Fruit fly (Drosophila melanogaster) whole organism, larva: Measurements from ENCODE around the gene Crys.

Experiments
- noc ChIP-seq: fragments of 200-800 bp; sonication (Bioruptor generic); optimal IDR thresholded peaks from 3 replicates; lab custom pipeline; 2019; ENCODE audit warnings: missing biosample characterization, mild to moderate bottlenecking, missing genetic modification characterization, moderate library complexity

The Crys gene

DNA sequence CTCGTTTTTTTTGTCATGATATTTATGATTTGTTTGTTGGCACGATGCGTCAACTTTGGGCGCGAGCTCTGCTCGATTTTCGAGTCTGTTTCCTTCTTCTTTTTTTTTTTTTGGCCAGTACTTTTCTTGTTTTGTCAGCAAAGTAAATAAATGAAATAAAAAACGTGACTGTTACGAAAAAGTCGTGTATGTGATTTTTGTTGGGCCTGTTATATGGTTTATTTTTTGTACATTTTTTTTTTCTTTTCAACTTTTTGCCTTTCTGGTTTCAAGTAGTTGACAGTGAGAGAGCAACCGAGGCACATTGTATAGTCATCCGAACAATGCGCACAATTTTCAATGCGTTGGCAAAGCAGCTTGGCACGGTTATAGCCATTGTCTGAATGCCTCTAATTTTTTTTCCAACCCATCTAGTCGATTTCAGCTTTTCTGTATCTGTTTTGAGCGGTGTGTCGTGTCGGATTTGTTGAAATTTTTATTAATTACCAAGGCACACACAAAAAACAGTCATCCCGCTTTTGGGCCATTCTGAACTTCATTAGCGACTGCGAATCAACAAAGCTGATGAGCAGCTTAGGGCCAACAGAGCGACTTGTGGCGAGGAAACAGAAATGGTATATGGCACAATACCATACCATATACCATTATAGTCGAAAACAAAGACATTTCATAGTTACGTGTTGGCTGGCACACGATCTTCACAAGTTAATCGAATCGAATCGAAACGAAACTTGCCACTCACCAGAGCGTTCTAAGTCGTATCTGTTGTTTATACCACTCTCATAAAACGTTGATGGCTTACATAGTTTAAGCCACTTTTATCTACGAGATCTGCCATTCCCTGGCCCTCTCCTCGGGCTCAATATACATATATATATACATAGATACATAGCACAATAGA lies 19.7 kb downstream of the Crys start:
- no peak for TF ChIP-seq noc (tag; lab: Kevin White, UChicago)

DNA sequence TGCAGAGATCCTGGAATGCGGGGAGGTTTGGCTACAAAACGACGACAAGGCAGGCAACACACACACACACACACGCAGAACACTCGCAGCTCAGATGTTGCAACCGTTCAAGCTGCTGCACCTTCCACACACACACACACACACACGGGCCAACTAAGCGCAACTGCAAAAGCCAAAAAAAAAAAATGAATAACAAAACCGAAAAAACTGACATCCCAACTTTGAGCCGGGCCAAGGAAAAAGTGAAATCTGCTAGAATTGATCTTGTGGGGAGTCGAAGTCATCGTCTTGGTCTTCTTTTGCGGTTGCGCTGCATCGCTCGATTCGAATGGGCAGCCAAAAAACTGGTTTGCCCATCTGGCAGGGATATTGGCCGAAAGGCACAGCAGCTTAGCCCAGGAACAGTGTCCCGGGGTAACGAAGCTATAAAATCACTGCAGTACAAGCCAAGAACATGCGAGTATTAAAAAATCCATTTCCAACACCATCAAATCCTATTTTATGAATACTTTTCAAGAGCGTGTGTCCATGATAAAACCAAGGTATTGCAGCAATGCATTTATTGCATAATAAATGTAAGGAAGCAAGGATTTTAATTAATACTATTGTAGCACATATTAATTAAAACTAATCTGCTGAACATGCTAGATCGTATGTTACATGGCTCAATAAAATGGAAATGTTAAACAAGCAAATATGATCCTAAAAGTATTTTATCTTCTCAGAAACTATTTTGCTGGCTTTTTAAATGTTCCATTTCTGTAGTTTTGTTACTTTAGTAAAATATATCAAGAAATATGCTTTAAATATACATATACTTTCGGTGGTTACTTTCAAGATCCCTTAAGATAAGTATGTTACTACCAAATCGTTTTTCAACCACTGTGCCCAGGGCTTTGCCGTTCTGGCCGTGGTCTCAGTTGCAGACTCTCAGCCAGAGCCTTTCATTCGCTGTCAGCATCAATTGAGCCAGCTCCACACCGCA lies 22.0 kb downstream of the Crys start:
- no peak for TF ChIP-seq noc (tag; lab: Kevin White, UChicago)

DNA sequence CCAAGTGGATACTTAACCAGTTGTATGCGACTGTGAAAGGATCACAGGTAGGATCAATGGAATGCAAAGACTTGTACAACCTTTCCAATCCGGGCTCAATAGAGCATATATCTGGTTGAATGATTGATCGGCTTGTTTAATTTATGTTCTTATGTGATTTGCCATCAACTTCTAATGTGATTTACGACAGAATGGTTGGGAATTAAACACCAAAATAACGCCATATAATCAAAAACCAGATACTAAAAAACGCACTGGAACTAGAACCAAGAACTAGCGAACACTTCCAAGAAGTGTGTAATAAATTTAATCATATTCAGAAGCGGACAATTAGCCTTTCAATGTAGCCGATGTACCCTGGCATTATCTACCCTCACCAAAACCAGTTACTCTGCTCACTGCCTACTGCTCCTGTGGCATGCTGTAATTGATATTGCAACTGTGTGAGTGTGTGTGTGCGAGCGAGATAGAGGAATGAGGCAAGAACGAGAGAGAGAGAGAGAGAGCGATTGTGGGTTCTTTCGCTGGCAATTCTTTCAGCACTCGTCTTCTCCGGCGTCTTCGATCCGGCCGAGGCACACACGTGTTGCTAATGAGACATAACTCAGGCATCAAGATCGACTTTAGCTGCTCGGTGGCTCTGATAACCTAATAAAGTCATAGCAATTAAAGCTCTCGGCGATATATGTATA lies 24.8 kb downstream of the Crys start:
- no peak for TF ChIP-seq noc (tag; lab: Kevin White, UChicago)

DNA sequence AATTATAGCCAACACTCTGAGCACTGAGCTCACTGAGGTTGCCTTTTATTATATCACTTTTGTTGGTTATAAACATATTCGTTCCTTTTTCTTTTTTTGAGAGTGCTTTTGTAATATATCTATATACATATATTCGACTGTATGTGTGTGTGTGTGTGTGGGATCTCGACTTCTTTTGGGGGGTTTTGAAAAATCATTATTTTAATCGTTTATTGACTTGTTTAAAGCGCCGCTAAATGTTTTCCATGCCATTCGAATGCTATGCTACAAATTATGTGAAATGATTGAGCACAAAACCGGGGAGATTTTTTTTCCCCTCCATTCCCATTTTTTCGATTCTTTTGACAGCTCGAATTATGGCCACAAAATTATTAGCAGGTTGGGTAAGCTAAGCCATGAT lies 25.5 kb downstream of the Crys start:
- TF ChIP-seq noc (tag; lab: Kevin White, UChicago): no peak

DNA sequence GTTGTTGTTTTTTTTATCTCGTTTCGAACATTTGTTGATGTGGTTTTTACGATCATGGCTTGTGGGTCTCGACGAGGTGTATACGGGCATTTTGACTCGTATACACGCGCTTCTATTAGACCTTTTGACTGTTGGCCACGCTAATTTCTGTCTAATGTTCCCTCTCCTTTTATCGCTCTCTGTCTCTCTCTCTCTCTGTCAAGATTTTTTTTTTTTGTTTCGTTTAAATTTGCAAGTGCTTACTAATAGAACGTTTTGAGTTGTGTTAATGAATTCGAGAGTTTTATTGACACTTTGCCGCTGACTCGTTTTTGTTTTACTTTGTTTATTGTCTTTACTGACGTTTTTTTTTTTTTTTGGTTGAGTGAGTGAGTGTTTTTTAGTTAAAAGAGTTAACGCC lies 26.4 kb downstream of the Crys start:
- no peak for TF ChIP-seq noc (tag; lab: Kevin White, UChicago)

DNA sequence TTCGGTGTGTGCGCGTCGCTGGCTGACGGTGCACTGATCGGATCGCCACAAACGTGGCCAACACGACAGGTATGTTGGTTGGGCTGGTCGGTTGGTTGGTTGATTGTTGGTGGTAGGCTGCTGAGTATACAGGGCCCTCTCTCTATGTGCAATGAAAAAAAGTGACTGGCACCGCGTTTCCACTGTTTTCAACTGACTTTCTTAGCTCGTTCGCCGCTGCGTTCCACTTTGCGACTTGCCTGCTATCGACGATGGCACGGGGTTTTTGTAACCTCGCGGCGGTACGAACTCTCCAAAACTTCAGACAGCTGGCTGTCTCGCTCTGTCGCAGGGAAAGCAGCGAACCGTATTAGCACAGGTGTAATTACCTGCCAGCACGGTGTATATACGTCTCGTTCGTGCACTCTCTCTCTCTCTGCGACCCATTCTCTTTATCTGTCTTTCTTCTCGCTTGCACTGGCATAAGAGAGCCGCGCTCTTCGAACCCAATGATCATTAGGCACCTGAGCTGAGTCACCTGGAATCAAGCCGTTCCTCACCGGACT lies 27.0 kb downstream of the Crys start:
- TF ChIP-seq noc (tag; lab: Kevin White, UChicago): peak; percentile 63

DNA sequence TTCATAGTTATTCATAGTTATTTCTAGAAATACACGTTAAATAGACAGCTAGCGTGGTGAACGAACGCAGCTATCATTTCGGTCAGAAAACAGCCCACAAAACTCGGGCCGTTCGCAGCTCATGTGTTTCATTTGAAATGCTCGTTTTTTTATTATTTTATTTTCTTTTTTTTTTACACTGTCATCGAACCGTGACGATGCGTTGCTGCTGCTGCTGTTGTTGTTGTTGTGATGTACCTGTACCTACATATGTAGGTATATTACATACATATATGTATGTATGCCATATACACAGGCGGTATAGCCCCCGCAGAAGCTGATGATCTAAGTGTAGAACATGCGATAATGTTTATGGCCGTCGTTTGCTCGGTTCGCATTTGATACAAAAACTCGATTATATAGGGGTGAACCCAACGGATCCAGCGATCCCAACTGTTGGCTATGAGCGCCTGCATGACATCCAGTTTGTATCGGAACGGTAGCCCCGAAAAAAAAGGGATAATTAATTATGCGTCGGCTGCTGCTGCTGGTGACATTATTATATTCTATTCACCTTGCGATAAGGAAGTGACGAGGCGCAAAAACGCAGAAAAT lies 29.3 kb downstream of the Crys start:
- TF ChIP-seq noc (tag; lab: Kevin White, UChicago): no peak

DNA sequence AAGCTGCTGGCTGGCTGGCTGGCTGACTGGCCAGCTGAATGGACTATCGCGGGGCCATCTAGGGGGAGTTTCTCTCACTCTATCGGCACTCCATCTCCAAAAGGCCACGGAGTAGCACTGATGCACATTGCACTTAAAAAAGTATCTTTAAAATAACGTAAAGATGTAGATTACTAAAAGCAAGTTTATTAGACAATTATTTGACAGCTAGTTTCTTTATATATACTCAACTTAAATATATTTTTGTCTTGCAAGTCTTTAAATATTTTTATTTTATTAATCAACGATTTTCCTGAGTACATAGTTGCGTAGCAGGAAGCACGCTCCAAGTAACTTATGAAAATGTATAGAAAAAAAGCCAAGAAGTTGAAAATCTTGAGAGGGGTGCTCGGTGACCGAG lies 33.0 kb downstream of the Crys start:
- no peak for TF ChIP-seq noc (tag; lab: Kevin White, UChicago)

DNA sequence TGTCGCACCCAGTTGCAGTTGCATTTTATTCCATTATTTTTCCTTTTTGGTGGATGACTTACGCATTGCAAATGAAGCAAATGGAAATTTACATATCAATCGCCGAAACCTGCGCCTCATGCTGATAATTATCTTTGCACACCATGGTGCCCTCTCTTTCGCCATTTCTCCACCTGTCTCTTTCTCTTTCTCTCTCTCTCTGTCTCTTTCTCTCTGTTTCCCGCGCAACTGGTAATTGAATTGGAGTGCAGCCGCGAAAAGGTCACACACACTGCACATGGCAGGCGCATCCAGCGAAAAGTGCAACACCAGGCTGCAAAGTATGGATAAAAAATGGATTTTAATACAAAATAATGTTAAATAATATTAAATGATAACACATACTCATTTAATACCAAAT lies 33.8 kb downstream of the Crys start:
- no peak for TF ChIP-seq noc (tag; lab: Kevin White, UChicago)

DNA sequence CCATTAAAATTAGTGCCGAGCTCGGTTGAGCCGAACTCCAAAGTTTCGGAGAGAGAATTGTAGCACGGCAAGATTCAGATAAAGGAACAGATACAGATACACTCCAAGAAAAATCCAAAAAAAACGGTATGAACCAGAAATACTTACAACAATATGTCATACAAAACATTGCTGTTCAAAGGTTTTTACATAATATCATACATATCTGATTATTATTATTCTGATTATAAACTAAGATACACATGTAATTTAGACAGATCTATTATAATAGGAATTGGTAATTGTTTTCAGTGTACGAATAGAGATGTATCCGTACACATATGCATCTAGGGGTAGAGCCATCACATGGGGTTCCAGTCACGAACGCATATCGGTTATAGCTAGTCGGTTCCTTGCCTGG lies 36.1 kb downstream of the Crys start:
- TF ChIP-seq noc (tag; lab: Kevin White, UChicago): no peak

DNA sequence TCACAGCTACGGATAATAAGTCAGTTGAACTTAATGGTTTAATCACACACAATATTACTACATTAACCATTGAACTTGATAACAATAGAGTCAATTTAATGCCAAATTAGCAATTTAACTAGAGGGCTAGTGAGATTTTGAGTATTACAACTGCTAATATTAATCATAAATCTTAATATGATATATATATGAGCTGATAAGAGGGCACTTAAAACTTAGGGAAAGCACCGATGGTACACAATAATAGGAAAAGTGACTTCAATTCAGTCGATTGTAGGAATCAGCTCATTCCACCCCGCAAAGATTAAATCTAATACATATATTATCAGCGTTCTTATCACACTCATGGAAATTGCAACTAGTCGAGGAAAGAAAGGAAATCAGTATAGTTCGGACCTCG lies 37.3 kb downstream of the Crys start, which contains the start of gene CG16965:
TSS of gene CG16965 (plus strand) at position 382 of the 400 bp plus-strand sequence.
- TF ChIP-seq noc (tag; lab: Kevin White, UChicago): no peak

DNA sequence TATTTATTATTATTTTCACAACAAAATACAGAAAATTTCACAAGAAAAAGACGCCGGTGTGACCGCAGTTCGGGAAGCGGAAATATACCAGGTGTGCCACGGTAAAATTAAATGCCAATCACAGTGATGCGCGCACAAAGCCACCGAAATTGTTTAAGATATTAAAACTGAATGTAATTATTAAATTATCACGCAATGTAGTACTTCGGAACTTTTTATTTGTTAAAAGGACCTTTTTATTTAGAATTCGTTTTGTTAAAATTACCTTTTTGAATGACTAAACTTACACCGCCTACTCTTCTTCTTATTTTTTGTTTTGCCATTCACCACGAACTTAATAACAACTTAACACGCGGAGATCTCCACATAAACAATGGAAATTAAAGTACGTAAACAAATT lies 44.0 kb downstream of the Crys start, which contains the start of the genes CG6686 and CG34163:
TSS of gene CG6686 (minus strand) at position 95 of the 400 bp plus-strand sequence.
TSS of gene CG34163 (plus strand) at position 326 of the 400 bp plus-strand sequence.
- no peak for TF ChIP-seq noc (tag; lab: Kevin White, UChicago)

DNA sequence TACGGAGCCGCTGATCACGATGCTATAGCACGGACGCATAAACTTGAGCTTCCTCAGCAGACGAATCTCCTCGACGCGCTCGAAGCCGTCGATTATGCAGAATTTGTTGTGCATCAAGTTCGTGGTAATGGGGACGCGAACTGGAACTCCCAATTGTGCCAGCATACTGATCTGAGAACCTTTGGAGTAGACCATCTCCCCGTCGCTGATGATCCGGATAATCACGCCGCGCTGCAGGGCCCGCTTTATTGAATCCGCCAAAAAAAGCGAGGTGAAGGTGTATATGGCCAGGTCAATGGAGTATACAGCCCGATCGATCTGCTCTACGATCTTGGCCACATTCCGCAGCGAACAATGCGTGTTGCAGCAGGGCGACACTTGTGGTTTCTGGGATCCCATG lies 45.3 kb downstream of the Crys start:
- no peak for TF ChIP-seq noc (tag; lab: Kevin White, UChicago)

DNA sequence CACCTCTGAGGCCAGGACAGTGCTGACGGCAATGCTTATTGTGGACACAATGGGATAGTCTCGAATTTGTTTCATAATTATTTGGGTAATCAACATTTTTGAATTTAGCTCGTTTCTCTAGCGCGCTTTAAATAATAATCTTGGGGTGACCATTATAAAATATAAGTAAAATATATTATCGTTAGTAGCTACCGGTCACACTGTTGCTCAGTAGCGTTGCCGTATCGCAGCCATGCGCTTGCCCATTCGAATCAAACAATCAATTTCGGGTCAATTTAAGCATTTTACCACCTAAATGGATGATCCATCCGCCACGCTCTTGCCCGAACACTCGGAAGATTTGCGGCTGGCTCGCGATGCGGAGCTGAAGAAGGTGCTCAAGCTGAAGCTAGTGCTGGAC lies 45.8 kb downstream of the Crys start, which contains the start of the genes zuc and dgt2:
TSS of gene zuc (minus strand) at position 154 of the 400 bp plus-strand sequence.
TSS of gene dgt2 (plus strand) at position 208 of the 400 bp plus-strand sequence.
- no peak for TF ChIP-seq noc (tag; lab: Kevin White, UChicago)
